Worm (Caenorhabditis elegans) whole organism, mixed stage, embryonic: ENCODE data around the gene ugt-2.

Source experiments
- M03D4.4 ChIP-seq: sonication (generic microtip); optimal IDR thresholded peaks from 2 replicates; lab custom pipeline; 2017; ENCODE audit warnings: mild to moderate bottlenecking, missing genetic modification characterization, missing compliant biosample characterization
- bed-3 ChIP-seq: fragments of 200-800 bp; sonication (Bioruptor generic); optimal IDR thresholded peaks from 3 replicates; lab custom pipeline; 2018; ENCODE audit warnings: mild to moderate bottlenecking, missing genetic modification characterization, moderate library complexity, missing compliant biosample characterization
- blmp-1 ChIP-seq: fragments of 150-350 bp; optimal IDR thresholded peaks from 2 replicates; lab custom pipeline; 2014; ENCODE audit warnings: missing biosample characterization, missing genetic modification characterization
- ceh-43 ChIP-seq: fragments of 200-800 bp; sonication (Bioruptor generic); optimal IDR thresholded peaks from 2 replicates; lab custom pipeline; 2018; ENCODE audit warnings: mild to moderate bottlenecking, missing genetic modification characterization, moderate library complexity, missing compliant biosample characterization
- ceh-83 ChIP-seq: fragments of 200-800 bp; sonication (Bioruptor generic); optimal IDR thresholded peaks from 2 replicates; lab custom pipeline; 2018; ENCODE audit warnings: mild to moderate bottlenecking, missing genetic modification characterization, missing compliant biosample characterization
- cnd-1 ChIP-seq: fragments of 200-800 bp; sonication (Bioruptor generic); optimal IDR thresholded peaks from 2 replicates; lab custom pipeline; 2018; ENCODE audit warnings: mild to moderate bottlenecking, missing genetic modification characterization, missing compliant biosample characterization
- drap-1 ChIP-seq: fragments of 200-800 bp; sonication (Bioruptor generic); optimal IDR thresholded peaks from 3 replicates; lab custom pipeline; 2018; ENCODE audit warnings: mild to moderate bottlenecking, missing genetic modification characterization, missing compliant biosample characterization
- elt-1 ChIP-seq: sonication (generic microtip); optimal IDR thresholded peaks from 2 replicates; lab custom pipeline; 2017; ENCODE audit warnings: missing genetic modification characterization, mild to moderate bottlenecking, missing compliant biosample characterization, antibody characterized with exemption, moderate library complexity, borderline replicate concordance; ENCODE audit not compliant: insufficient read depth
- elt-3 ChIP-seq: fragments of 150-350 bp; optimal IDR thresholded peaks from 2 replicates; lab custom pipeline; 2014; ENCODE audit warnings: missing biosample characterization, missing genetic modification characterization
- flh-1 ChIP-seq: fragments of 200-800 bp; sonication (Bioruptor generic); optimal IDR thresholded peaks from 2 replicates; lab custom pipeline; 2018; ENCODE audit warnings: mild to moderate bottlenecking, missing genetic modification characterization, moderate library complexity, missing compliant biosample characterization
- ham-2 ChIP-seq: fragments of 200-800 bp; sonication (Bioruptor generic); optimal IDR thresholded peaks from 2 replicates; lab custom pipeline; 2018; ENCODE audit warnings: mild to moderate bottlenecking, missing genetic modification characterization, missing compliant biosample characterization
- lin-32 ChIP-seq: fragments of 200-800 bp; sonication (Bioruptor generic); optimal IDR thresholded peaks from 2 replicates; lab custom pipeline; 2018; ENCODE audit warnings: mild to moderate bottlenecking, missing genetic modification characterization, missing compliant biosample characterization
- lsy-2 ChIP-seq: fragments of 150-350 bp; optimal IDR thresholded peaks from 2 replicates; lab custom pipeline; 2014; ENCODE audit warnings: missing biosample characterization, missing genetic modification characterization
- mab-5 ChIP-seq: fragments of 150-350 bp; optimal IDR thresholded peaks from 2 replicates; lab custom pipeline; 2014; ENCODE audit warnings: missing biosample characterization, missing genetic modification characterization
- mep-1 ChIP-seq: fragments of 150-350 bp; optimal IDR thresholded peaks from 2 replicates; lab custom pipeline; 2017; ENCODE audit warnings: missing biosample characterization, missing genetic modification reagents, missing genetic modification characterization, inconsistent platforms
- mls-2 ChIP-seq: sonication (generic microtip); optimal IDR thresholded peaks from 2 replicates; lab custom pipeline; 2016; ENCODE audit warnings: mild to moderate bottlenecking, missing genetic modification characterization, moderate library complexity, missing compliant biosample characterization
- nhr-2 ChIP-seq: fragments of 150-350 bp; optimal IDR thresholded peaks from 2 replicates; lab custom pipeline; 2014; ENCODE audit warnings: missing biosample characterization, missing genetic modification characterization
- nhr-237 ChIP-seq: fragments of 150-350 bp; optimal IDR thresholded peaks from 2 replicates; lab custom pipeline; 2014; ENCODE audit warnings: missing biosample characterization, missing genetic modification characterization
- nhr-28 ChIP-seq: fragments of 150-350 bp; optimal IDR thresholded peaks from 2 replicates; lab custom pipeline; 2014; ENCODE audit warnings: missing biosample characterization, missing genetic modification characterization
- nhr-76 ChIP-seq: sonication (generic microtip); optimal IDR thresholded peaks from 2 replicates; lab custom pipeline; 2017; ENCODE audit warnings: missing biosample characterization, missing genetic modification characterization
- pha-4 ChIP-seq: fragments of 150-350 bp; optimal IDR thresholded peaks from 2 replicates; lab custom pipeline; 2018; ENCODE audit warnings: missing biosample characterization, missing genetic modification reagents, missing genetic modification characterization
- sem-2 ChIP-seq: fragments of 200-800 bp; sonication (Bioruptor generic); optimal IDR thresholded peaks from 2 replicates; lab custom pipeline; 2018; ENCODE audit warnings: mild to moderate bottlenecking, missing genetic modification characterization, missing compliant biosample characterization
- sptf-1 ChIP-seq: sonication (generic microtip); optimal IDR thresholded peaks from 2 replicates; lab custom pipeline; 2017; ENCODE audit warnings: mild to moderate bottlenecking, missing genetic modification characterization, moderate library complexity, missing compliant biosample characterization
- unc-120 ChIP-seq: sonication (generic microtip); optimal IDR thresholded peaks from 2 replicates; lab custom pipeline; 2017; ENCODE audit warnings: missing genetic modification characterization, missing compliant biosample characterization; ENCODE audit not compliant: poor library complexity, severe bottlenecking
- unc-39 ChIP-seq: fragments of 150-350 bp; optimal IDR thresholded peaks from 2 replicates; lab custom pipeline; 2014; ENCODE audit warnings: missing biosample characterization, missing genetic modification characterization
- unc-62 ChIP-seq: fragments of 150-350 bp; optimal IDR thresholded peaks from 2 replicates; lab custom pipeline; 2014; ENCODE audit warnings: missing biosample characterization, missing genetic modification reagents, missing genetic modification characterization
- ztf-11 ChIP-seq: fragments of 150-350 bp; optimal IDR thresholded peaks from 2 replicates; lab custom pipeline; 2014; ENCODE audit warnings: missing biosample characterization, missing genetic modification characterization

Gene ugt-2

DNA sequence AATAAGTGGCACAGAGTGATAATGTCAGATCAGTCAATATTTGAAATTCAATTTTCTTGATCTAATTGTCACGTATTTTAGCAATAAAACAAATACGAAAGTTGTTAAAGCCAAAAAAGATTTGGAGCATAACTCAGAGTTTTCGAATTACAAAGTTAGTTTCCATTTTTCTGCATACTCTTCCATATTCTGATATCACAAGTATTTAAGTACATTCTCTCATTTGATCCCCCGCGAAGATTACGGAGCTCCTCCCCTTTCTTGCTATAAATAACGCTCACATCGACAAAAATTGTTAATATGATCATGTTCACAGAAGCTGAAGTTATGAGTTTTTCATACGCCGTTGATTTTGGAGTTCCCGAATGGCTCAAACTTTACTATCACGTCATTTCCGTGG is 30.3 kb upstream of the ugt-2 start, which contains the start of gene sri-20:
TSS of gene sri-20 (plus strand) at position 301 of the 400 bp plus-strand sequence.
- no peak for TF ChIP-seq mab-5
- TF ChIP-seq sptf-1 (tag; lab: Kevin White, UChicago), result no peak
- no peak for TF ChIP-seq mep-1 (tag; lab: Kevin White, UChicago)
- no peak for TF ChIP-seq ceh-43
- no peak for TF ChIP-seq unc-62
- TF ChIP-seq lsy-2 (tag; lab: Kevin White, UChicago), result no peak
- no peak for TF ChIP-seq flh-1 (GFP tag; lab: Kevin White, UChicago)
- no peak for TF ChIP-seq lin-32 (GFP tag; lab: Kevin White, UChicago)
- TF ChIP-seq, all 35 proteins: peak for 0

DNA sequence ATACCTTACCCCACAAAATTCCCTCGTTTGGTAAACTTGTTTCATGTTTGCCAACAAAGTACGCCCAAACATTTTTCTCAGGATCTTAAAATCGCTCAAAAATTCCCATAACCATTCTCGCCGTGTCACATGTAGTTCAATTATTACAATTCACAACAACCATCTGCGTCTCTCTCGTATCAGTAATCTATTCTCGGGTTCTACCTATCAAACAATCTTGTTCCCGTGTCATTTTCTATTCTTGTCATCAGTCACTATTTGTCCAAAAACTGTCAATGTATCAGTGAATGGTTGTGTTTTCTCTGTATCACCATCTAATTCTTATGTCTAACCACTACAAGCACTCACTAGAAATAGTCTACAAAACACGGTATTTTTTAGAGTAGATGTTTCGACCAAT is 27.4 kb upstream of the ugt-2 start:
- TF ChIP-seq lsy-2 (tag; lab: Kevin White, UChicago) (no peak), blmp-1 (tag; lab: Kevin White, UChicago) (no peak), flh-1 (GFP tag; lab: Kevin White, UChicago) (no peak), unc-39 (no peak), ceh-83 (GFP tag; lab: Kevin White, UChicago) (no peak), sem-2 (GFP tag; lab: Kevin White, UChicago) (no peak), unc-120 (tag; lab: Kevin White, UChicago) (no peak), nhr-237 (tag; lab: Kevin White, UChicago) (no peak), sptf-1 (tag; lab: Kevin White, UChicago) (no peak), elt-1 (tag; lab: Kevin White, UChicago) (no peak), M03D4.4 (tag; lab: Kevin White, UChicago) (no peak), nhr-76 (tag; lab: Kevin White, UChicago) (no peak), ztf-11 (no peak), mls-2 (no peak)
- TF ChIP-seq, all 35 proteins: peak for 0

DNA sequence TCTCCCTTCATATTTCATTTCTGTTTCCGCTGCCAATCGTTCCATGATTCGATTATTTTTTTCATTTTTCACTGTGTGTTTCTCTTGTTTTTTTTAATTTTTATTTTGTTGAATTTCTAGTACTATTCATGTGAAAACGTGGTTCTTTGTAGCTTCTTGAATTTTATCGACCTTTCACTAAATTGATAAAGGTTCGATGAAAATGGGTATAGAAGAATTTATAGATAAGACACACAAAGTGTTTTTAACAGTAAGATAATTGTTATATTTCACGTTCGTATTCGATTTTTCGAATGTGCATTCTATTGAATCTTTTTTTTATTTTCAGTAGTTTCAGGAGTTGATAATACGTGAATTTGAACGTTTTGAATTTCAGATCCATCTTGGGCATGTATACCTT is 26.6 kb upstream of the ugt-2 start, which contains the start of gene ugt-49:
TSS of gene ugt-49 (plus strand) at position 371 of the 400 bp plus-strand sequence.
- no peak for TF ChIP-seq nhr-2 (tag; lab: Kevin White, UChicago)
- no peak for TF ChIP-seq mls-2
- TF ChIP-seq unc-62, result no peak
- TF ChIP-seq, all 35 proteins: peak for 0

DNA sequence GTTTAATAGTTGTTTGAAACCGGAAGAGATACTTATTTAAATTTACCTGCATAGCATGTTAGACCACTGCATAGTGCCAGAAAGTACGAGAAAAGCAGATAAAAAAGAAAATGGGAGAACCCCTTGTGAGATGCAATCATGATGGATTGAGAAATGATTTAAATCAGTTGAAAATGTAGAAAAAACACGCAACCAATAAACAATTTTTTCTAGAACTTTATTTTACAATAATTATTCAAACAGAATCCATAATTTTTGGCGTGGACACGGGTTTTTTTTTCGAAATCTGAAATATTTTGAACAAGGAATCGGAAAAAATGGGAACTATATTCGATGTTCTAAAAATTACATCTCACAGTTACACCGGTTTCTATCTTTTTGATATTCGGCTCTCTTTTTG is 19.3 kb upstream of the ugt-2 start, which contains the start of gene AC3.12:
TSS of gene AC3.12 (minus strand) at position 101 of the 400 bp plus-strand sequence.
- no peak for TF ChIP-seq cnd-1 (tag; lab: Kevin White, UChicago)
- no peak for TF ChIP-seq nhr-237 (tag; lab: Kevin White, UChicago)
- TF ChIP-seq drap-1 (GFP tag; lab: Kevin White, UChicago), result no peak
- TF ChIP-seq, all 35 proteins: peak for 0

DNA sequence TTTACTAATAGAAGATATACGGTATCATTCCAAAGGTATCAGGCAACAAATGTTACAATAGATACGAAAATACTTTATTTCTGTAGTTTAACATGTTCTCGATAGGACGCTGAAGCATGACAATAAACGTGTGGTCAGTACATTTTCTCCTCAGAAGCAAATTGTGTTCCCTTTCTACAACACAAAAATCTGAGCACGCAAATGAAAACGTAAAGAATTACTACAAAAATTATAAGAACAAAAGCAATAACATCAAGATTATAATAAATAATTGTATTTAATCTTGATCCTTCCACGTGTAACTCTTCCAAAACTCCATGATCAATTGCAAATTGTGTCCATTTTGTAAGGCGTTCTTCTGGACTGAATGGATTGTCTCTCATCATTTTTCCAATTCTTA is 18.8 kb upstream of the ugt-2 start:
- TF ChIP-seq ham-2 (GFP tag; lab: Kevin White, UChicago) (no peak), nhr-237 (tag; lab: Kevin White, UChicago) (no peak), mab-5 (no peak), unc-62 (no peak), blmp-1 (tag; lab: Kevin White, UChicago) (no peak), ceh-83 (GFP tag; lab: Kevin White, UChicago) (no peak), nhr-2 (tag; lab: Kevin White, UChicago) (no peak), unc-39 (no peak), bed-3 (no peak), ceh-43 (no peak)

DNA sequence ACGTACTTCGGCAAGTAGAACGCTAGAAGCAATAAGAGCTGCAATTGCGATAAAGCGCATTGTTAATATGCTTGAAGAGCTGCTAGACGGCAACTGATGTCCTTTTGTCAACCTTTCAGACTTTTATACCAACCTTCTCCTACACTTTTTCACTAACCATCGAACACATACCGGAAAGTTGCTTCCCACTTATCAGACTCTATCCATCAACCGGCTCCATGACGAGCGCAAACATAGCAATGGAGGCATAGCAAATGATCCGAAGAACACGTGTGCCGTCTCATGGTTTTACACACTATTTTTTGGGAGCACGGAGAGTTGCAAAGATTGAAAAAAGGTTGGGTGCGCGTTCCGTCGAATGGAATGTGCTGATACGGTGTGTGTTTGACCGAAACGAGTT is 16.9 kb upstream of the ugt-2 start, which contains the start of gene abu-1:
TSS of gene abu-1 (minus strand) at position 101 of the 400 bp plus-strand sequence.
- TF ChIP-seq nhr-2 (tag; lab: Kevin White, UChicago) (no peak), drap-1 (GFP tag; lab: Kevin White, UChicago) (no peak), ztf-11 (no peak), blmp-1 (tag; lab: Kevin White, UChicago) (no peak), mep-1 (tag; lab: Kevin White, UChicago) (no peak), ceh-83 (GFP tag; lab: Kevin White, UChicago) (no peak), elt-3 (no peak), M03D4.4 (tag; lab: Kevin White, UChicago) (no peak), pha-4 (tag; lab: Kevin White, UChicago) (no peak), unc-62 (no peak), lsy-2 (tag; lab: Kevin White, UChicago) (no peak), sptf-1 (tag; lab: Kevin White, UChicago) (no peak), flh-1 (GFP tag; lab: Kevin White, UChicago) (no peak), nhr-76 (tag; lab: Kevin White, UChicago) (no peak), lin-32 (GFP tag; lab: Kevin White, UChicago) (no peak), bed-3 (no peak), nhr-28 (tag; lab: Kevin White, UChicago) (no peak)
- TF ChIP-seq, all 35 proteins: peak for 0
